Worm (Caenorhabditis elegans) whole organism, L2 larva: ENCODE measurements around the gene fbxb-97.

Experiments
- ama-1 ChIP-seq: fragments of 150-350 bp; optimal IDR thresholded peaks from 2 replicates; lab custom pipeline; 2018; ENCODE audit warnings: inconsistent platforms
- blmp-1 ChIP-seq: sonication (generic microtip); optimal IDR thresholded peaks from 2 replicates; lab custom pipeline; 2017; ENCODE audit warnings: missing genetic modification characterization, mild to moderate bottlenecking, missing compliant biosample characterization, antibody characterized with exemption, moderate library complexity; ENCODE audit not compliant: insufficient read depth
- dmd-4 ChIP-seq: sonication (generic microtip); optimal IDR thresholded peaks from 2 replicates; lab custom pipeline; 2017; ENCODE audit warnings: missing biosample characterization, missing genetic modification characterization
- egl-27 ChIP-seq: sonication (generic microtip); optimal IDR thresholded peaks from 3 replicates; lab custom pipeline; 2017; ENCODE audit warnings: missing biosample characterization, missing genetic modification reagents, missing genetic modification characterization
- elt-1 ChIP-seq: fragments of 150-350 bp; optimal IDR thresholded peaks from 2 replicates; lab custom pipeline; 2014; ENCODE audit warnings: missing biosample characterization, missing genetic modification characterization
- lin-13 ChIP-seq: fragments of 150-350 bp; optimal IDR thresholded peaks from 2 replicates; lab custom pipeline; 2014; ENCODE audit warnings: missing biosample characterization, missing genetic modification reagents, missing genetic modification characterization
- mab-5 ChIP-seq: fragments of 150-350 bp; optimal IDR thresholded peaks from 2 replicates; lab custom pipeline; 2014; ENCODE audit warnings: missing biosample characterization, missing genetic modification characterization
- nhr-237 ChIP-seq: fragments of 150-350 bp; optimal IDR thresholded peaks from 2 replicates; lab custom pipeline; 2014; ENCODE audit warnings: missing biosample characterization, missing genetic modification characterization
- nhr-77 ChIP-seq: fragments of 150-350 bp; optimal IDR thresholded peaks from 2 replicates; lab custom pipeline; 2014; ENCODE audit warnings: missing biosample characterization, missing genetic modification characterization
- sem-4 ChIP-seq: fragments of 150-350 bp; optimal IDR thresholded peaks from 2 replicates; lab custom pipeline; 2014; ENCODE audit warnings: missing biosample characterization, missing genetic modification reagents, missing genetic modification characterization
- ztf-11 ChIP-seq: sonication (generic microtip); optimal IDR thresholded peaks from 2 replicates; lab custom pipeline; 2017; ENCODE audit warnings: missing biosample characterization, missing genetic modification characterization

ce11 chrII:1875658-1876057 lies 27.7 kb upstream of the fbxb-97 start, which contains the start of gene math-13:
- TF ChIP-seq blmp-1 (tag; lab: Kevin White, UChicago), result no peak
- TF ChIP-seq egl-27 (tag; lab: Kevin White, UChicago), result no peak
- TF ChIP-seq lin-13 (GFP tag; lab: Kevin White, UChicago), result no peak
- TF ChIP-seq nhr-237 (tag; lab: Kevin White, UChicago), result no peak
- no peak for TF ChIP-seq ama-1 (lab: Kevin White, UChicago)
- TF ChIP-seq elt-1 (tag; lab: Kevin White, UChicago), result no peak
- no peak for TF ChIP-seq sem-4
- no peak for TF ChIP-seq nhr-77 (tag; lab: Kevin White, UChicago)
- no peak for TF ChIP-seq mab-5
- no peak for TF ChIP-seq dmd-4 (tag; lab: Kevin White, UChicago)
- TF ChIP-seq ztf-11 (tag; lab: Kevin White, UChicago), result no peak
